Worm (Caenorhabditis elegans): ENCODE measurements around the gene W06H8.6.

The W06H8.6 gene

ce11 chrV:6234876-6235275, 8.1 kb upstream of the W06H8.6 start, which contains the start of gene K08B12.3:
Gene K08B12.3 (plus strand): TSS chrV:6235176.
- TF ChIP-seq nhr-120 (GFP tag; IDR thresholded peaks at IDR 0.05) (no peak), hlh-12 (tag; optimal IDR thresholded peaks at IDR 0.05) (no peak)

- no peak for TF ChIP-seq aptf-2 (GFP tag; conservative IDR thresholded peaks at IDR 0.05)
- no peak for TF ChIP-seq hsf-1 (GFP tag; IDR thresholded peaks at IDR 0.05)
- no peak for TF ChIP-seq bed-2 (GFP tag; IDR thresholded peaks at IDR 0.05)
- TF ChIP-seq sea-2 (GFP tag; IDR thresholded peaks at IDR 0.05), result no peak
- no peak for TF ChIP-seq egrh-3 (GFP tag; IDR thresholded peaks at IDR 0.05)
Measured at ce11 chrV:6233952-6234351, 7.1 kb upstream of the W06H8.6 start.

- no peak for TF ChIP-seq cebp-1 (GFP tag; IDR thresholded peaks at IDR 0.05)
- no peak for TF ChIP-seq cebp-1 (tag; optimal IDR thresholded peaks at IDR 0.05)
- no peak for TF ChIP-seq rec-8 (tag; optimal IDR thresholded peaks at IDR 0.05)
- TF ChIP-seq rcor-1 (GFP tag; IDR thresholded peaks at IDR 0.05), result no peak
- no peak for TF ChIP-seq egl-44 (GFP tag; IDR thresholded peaks at IDR 0.05)
- no peak for TF ChIP-seq somi-1 (GFP tag; optimal IDR thresholded peaks at IDR 0.05)
- TF ChIP-seq nhr-120 (GFP tag; IDR thresholded peaks at IDR 0.05), result no peak
- TF ChIP-seq F52B5.7 (tag; optimal IDR thresholded peaks at IDR 0.05), result no peak
- TF ChIP-seq B0035.1 (tag; optimal IDR thresholded peaks at IDR 0.05), result no peak
- TF ChIP-seq ceh-40 (GFP tag; IDR thresholded peaks at IDR 0.05), result no peak
- no peak for TF ChIP-seq bed-2 (GFP tag; IDR thresholded peaks at IDR 0.05)
- TF ChIP-seq sdz-38 (tag; optimal IDR thresholded peaks at IDR 0.05), result no peak
- no peak for TF ChIP-seq lin-35 (GFP tag; optimal IDR thresholded peaks at IDR 0.05)
- TF ChIP-seq C06A6.2 (GFP tag; conservative IDR thresholded peaks at IDR 0.05), result no peak
- no peak for TF ChIP-seq unc-130 (GFP tag; optimal IDR thresholded peaks at IDR 0.05)
- no peak for TF ChIP-seq athp-1 (tag; optimal IDR thresholded peaks at IDR 0.05)
- no peak for TF ChIP-seq hlh-26 (GFP tag; conservative IDR thresholded peaks at IDR 0.05)
- TF ChIP-seq madf-8 (GFP tag; conservative IDR thresholded peaks at IDR 0.05), result no peak
- TF ChIP-seq egrh-3 (GFP tag; IDR thresholded peaks at IDR 0.05), result no peak
- TF ChIP-seq tbx-9 (tag; optimal IDR thresholded peaks at IDR 0.05; ENCODE audit: borderline replicate concordance), result no peak
- no peak for TF ChIP-seq ztf-18 (tag; optimal IDR thresholded peaks at IDR 0.05)
Measured at ce11 chrV:6232886-6233285, 6.1 kb upstream of the W06H8.6 start.

- TF ChIP-seq pha-4 (tag; optimal IDR thresholded peaks at IDR 0.05), result no peak
- TF ChIP-seq F57C9.4 (tag; optimal IDR thresholded peaks at IDR 0.05), result no peak
- TF ChIP-seq cebp-1 (GFP tag; IDR thresholded peaks at IDR 0.05), result no peak
- peak; percentile 19 for TF ChIP-seq cebp-1 (tag; optimal IDR thresholded peaks at IDR 0.05)
Measured at ce11 chrV:6231902-6232340, 5.1 kb upstream of the W06H8.6 start.

- TF ChIP-seq let-607 (tag; optimal IDR thresholded peaks at IDR 0.05), result no peak
- TF ChIP-seq akir-1 (GFP tag; optimal IDR thresholded peaks at IDR 0.05), result no peak
- TF ChIP-seq tlf-1 (GFP tag; optimal IDR thresholded peaks at IDR 0.05), result peak; percentile 19
- no peak for TF ChIP-seq ztf-18 (tag; optimal IDR thresholded peaks at IDR 0.05)
- no peak for TF ChIP-seq cebp-2 (GFP tag; IDR thresholded peaks at IDR 0.05)
- no peak for TF ChIP-seq F57C9.4 (tag; optimal IDR thresholded peaks at IDR 0.05)
- TF ChIP-seq hmg-1.2 (GFP tag; IDR thresholded peaks at IDR 0.05), result no peak
- TF ChIP-seq C06A6.2 (GFP tag; conservative IDR thresholded peaks at IDR 0.05), result no peak
- no peak for TF ChIP-seq ekl-4 (GFP tag; IDR thresholded peaks at IDR 0.05)
- TF ChIP-seq ets-4 (GFP tag; optimal IDR thresholded peaks at IDR 0.05), result peak; percentile 55
- no peak for TF ChIP-seq cebp-1 (GFP tag; IDR thresholded peaks at IDR 0.05)
- peak; percentile 21 for TF ChIP-seq cebp-1 (tag; optimal IDR thresholded peaks at IDR 0.05)
- no peak for TF ChIP-seq bed-1 (GFP tag; IDR thresholded peaks at IDR 0.05)
- TF ChIP-seq B0336.3 (GFP tag; IDR thresholded peaks at IDR 0.05), result 0 out of 2 replicates have a peak, but pooled peaks have one; percentile 26
- no peak for TF ChIP-seq snpc-1.1 (tag; optimal IDR thresholded peaks at IDR 0.05; ENCODE audit: insufficient read depth)
- TF ChIP-seq nfya-2 (GFP tag; IDR thresholded peaks at IDR 0.05), result no peak
- no peak for TF ChIP-seq xnd-1 (tag; optimal IDR thresholded peaks at IDR 0.05)
- no peak for TF ChIP-seq rcor-1 (GFP tag; IDR thresholded peaks at IDR 0.05)
- peak; percentile 16 for TF ChIP-seq attf-5 (GFP tag; optimal IDR thresholded peaks at IDR 0.05)
- TF ChIP-seq efl-1 (GFP tag; optimal IDR thresholded peaks at IDR 0.05), result no peak
Measured at ce11 chrV:6230629-6231229, 3.9 kb upstream of the W06H8.6 start.

Data from whole organism, young adult.